Worm (Caenorhabditis elegans): ENCODE data around the gene K01C8.2.

The K01C8.2 gene

DNA sequence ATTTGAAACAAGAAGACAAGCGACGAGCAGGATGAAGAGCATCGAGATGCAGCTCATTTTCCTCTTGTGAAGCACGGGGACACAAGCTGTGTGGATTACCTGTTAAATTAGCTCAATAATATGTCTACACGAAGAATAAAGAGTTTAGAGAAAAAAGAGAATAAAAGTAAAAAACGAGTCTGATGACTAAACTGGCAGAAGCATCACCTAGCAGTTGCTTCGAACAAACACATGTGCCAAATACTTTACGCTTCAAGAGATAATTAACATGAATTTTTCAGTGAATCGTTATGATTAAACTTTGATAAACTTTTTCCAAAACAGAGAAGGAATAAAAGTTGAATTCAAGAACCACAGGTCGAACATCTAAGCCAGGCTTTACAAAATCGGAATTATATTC, 26.0 kb upstream of the K01C8.2 start, which contains the start of gene nlp-55:
Gene nlp-55 (minus strand): TSS at position 101 of the 400 bp plus-strand sequence.
- TF ChIP-seq unc-62 (GFP tag; optimal IDR thresholded peaks at IDR 0.05) (no peak), ztf-4 (tag; optimal IDR thresholded peaks at IDR 0.05) (no peak), nhr-129 (tag; optimal IDR thresholded peaks at IDR 0.05) (no peak), snpc-4 (tag; optimal IDR thresholded peaks at IDR 0.05) (no peak), skn-1 (tag; optimal IDR thresholded peaks at IDR 0.05) (no peak), ceh-16 (tag; optimal IDR thresholded peaks at IDR 0.05) (no peak), lin-13 (GFP tag; optimal IDR thresholded peaks at IDR 0.05) (no peak), nhr-21 (tag; optimal IDR thresholded peaks at IDR 0.05) (no peak), unc-39 (tag; optimal IDR thresholded peaks at IDR 0.05) (no peak), elt-1 (tag; optimal IDR thresholded peaks at IDR 0.05) (no peak), nhr-10 (tag; optimal IDR thresholded peaks at IDR 0.05) (no peak), mdl-1 (tag; optimal IDR thresholded peaks at IDR 0.05) (no peak), C34F6.9 (tag; optimal IDR thresholded peaks at IDR 0.05) (no peak), peb-1 (tag; optimal IDR thresholded peaks at IDR 0.05) (no peak)

DNA sequence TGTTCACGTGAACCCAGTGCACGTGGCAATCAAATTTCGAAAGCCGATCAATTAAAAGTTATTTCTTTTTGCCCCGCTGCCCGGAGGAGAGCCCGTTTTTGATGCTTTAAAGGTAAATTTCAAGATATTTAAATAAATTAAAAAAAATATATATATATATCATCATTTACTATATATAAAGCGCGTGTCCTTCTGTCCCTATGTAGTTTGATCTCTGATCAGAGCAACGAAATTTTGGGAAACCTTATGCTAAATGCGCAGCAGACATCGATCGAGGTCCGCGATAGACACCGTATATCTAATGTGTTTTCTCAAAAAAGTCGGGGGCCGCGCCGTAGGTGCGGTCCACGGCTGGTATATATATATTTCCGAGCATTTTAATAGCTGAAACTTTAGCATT, 16.6 kb upstream of the K01C8.2 start:
- peak; percentile 42 for TF ChIP-seq ama-1 (optimal IDR thresholded peaks at IDR 0.05)

DNA sequence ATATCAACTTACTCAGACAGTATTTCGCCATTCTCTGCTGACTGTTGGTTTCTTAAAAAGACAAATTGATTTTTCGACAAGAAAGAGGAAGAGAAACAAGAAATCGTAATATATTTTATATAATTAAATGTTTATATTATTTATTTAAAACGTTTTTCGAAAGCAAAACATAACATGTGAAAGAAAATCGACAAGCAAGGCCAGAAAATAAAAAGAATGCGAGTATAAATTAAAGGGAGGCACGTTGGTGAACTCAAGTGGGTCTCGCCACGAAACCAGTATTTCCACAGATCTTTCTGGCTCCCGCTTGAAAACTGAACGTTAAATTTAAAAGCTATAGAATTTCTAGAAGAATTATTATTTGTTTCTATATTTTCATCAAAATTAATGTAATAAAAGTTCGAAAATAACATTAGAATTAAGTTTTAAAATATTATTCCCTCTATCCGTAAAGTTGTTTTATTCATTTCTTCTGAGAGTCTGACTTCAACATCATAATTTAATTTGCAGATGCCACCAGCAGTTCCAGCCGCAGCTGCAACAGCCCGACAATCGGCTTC, 14.0 kb upstream of the K01C8.2 start, which contains the start of the genes nst-1 and cct-4:
Gene nst-1 (minus strand): TSS at position 51 of the 560 bp plus-strand sequence.
Gene cct-4 (plus strand): TSS at position 510 of the 560 bp plus-strand sequence.
- TF ChIP-seq unc-55 (GFP tag; optimal IDR thresholded peaks at IDR 0.05) (no peak), lin-39 (tag; optimal IDR thresholded peaks at IDR 0.05) (no peak), lsy-2 (tag; optimal IDR thresholded peaks at IDR 0.05) (peak in 1 of 2 experiments; percentile 73), C34F6.9 (tag; optimal IDR thresholded peaks at IDR 0.05) (peak; percentile 54), ZK546.5 (tag; optimal IDR thresholded peaks at IDR 0.05) (no peak), gmeb-1 (tag; optimal IDR thresholded peaks at IDR 0.05) (peak; percentile 0), lin-13 (GFP tag; optimal IDR thresholded peaks at IDR 0.05) (peak; percentile 6), R02D3.7 (tag; optimal IDR thresholded peaks at IDR 0.05) (no peak)

DNA sequence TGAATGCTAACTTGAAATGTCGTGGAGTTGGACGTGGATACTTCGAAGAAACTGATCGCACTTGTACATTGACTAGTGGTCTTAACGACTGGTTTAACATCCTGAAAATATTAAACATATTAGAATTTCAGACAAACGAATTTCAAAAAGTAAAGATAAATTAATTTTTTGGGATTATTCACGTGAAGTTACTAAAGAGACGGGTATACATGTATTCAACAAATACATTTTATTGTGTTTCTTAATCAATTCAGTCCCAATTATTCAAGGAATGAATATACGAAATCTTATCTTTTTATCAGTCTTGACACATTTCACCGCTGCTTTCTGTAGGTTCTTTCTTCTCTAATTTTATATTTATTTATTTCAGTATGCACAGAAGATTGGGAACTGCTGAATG, 9.2 kb upstream of the K01C8.2 start, which contains the start of the genes mrpl-10 and clec-142:
Gene mrpl-10 (minus strand): TSS at position 101 of the 400 bp plus-strand sequence.
Gene clec-142 (plus strand): TSS at position 264 of the 400 bp plus-strand sequence.
- TF ChIP-seq Y55F3AM.14 (GFP tag; optimal IDR thresholded peaks at IDR 0.05) (no peak), blmp-1 (tag; optimal IDR thresholded peaks at IDR 0.05; ENCODE audit: insufficient read depth) (no peak), elt-1 (tag; optimal IDR thresholded peaks at IDR 0.05) (no peak), nhr-23 (tag; optimal IDR thresholded peaks at IDR 0.05) (no peak), C34F6.9 (tag; optimal IDR thresholded peaks at IDR 0.05) (no peak), aly-2 (tag; optimal IDR thresholded peaks at IDR 0.05) (no peak), zag-1 (tag; optimal IDR thresholded peaks at IDR 0.05) (no peak), egl-27 (tag; optimal IDR thresholded peaks at IDR 0.05) (no peak), ceh-82 (tag; optimal IDR thresholded peaks at IDR 0.05) (no peak), ama-1 (optimal IDR thresholded peaks at IDR 0.05) (no peak), nhr-21 (tag; optimal IDR thresholded peaks at IDR 0.05) (no peak), mbf-1 (tag; optimal IDR thresholded peaks at IDR 0.05) (no peak), lin-39 (tag; optimal IDR thresholded peaks at IDR 0.05) (no peak), ztf-11 (tag; optimal IDR thresholded peaks at IDR 0.05) (no peak)

DNA sequence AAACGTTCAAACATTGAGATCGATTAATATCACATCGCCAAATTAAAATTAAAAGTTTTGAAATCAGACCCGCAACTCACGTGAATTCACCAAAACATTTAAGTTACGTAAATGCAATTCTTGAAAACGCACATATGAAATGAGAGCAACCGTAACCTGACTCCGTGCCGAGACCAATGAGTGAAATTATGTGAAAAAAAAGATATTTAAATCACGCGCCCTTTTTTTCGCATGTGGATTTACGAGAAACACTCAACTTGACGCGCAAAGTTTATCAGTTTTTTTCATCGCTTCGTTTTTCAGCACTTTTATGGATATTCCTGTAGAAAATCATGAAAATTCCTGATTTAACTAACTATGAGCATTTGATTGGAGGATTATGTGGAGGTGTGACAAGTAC, 6.8 kb upstream of the K01C8.2 start, which contains the start of the genes gei-14 and slc-25A32:
Gene gei-14 (minus strand): TSS at position 175 of the 400 bp plus-strand sequence.
Gene slc-25A32 (plus strand): TSS at position 242 of the 400 bp plus-strand sequence.
- TF ChIP-seq sem-4 (tag; optimal IDR thresholded peaks at IDR 0.05) (no peak), lsy-2 (tag; optimal IDR thresholded peaks at IDR 0.05) (peak; percentile 59 to 83), zag-1 (tag; optimal IDR thresholded peaks at IDR 0.05) (no peak), R02D3.7 (tag; optimal IDR thresholded peaks at IDR 0.05) (peak; percentile 85), nhr-6 (tag; optimal IDR thresholded peaks at IDR 0.05) (no peak), nhr-129 (tag; optimal IDR thresholded peaks at IDR 0.05) (peak; percentile 13), nhr-77 (tag; optimal IDR thresholded peaks at IDR 0.05) (no peak), gmeb-1 (tag; optimal IDR thresholded peaks at IDR 0.05) (peak; percentile 89), sma-9 (GFP tag; optimal IDR thresholded peaks at IDR 0.05) (no peak), sma-9 (tag; optimal IDR thresholded peaks at IDR 0.05) (no peak)

All from whole organism, L2 larva.